Fruit fly (Drosophila melanogaster) whole organism, prepupa: ENCODE data around the gene tyn.

Experiments used
- CG3919 ChIP-seq: fragments of 200-800 bp; sonication (Bioruptor generic); optimal IDR thresholded peaks from 3 replicates; lab custom pipeline; 2016; ENCODE audit warnings: missing biosample characterization, missing genetic modification characterization
- Smox ChIP-seq: fragments of 200-800 bp; sonication (Bioruptor generic); optimal IDR thresholded peaks from 3 replicates; lab custom pipeline; 2016; ENCODE audit warnings: missing biosample characterization, missing genetic modification characterization

dm6 chrX:145081-145480 lies 5.0 kb downstream of the tyn start:
- no peak for TF ChIP-seq Smox (GFP tag; lab: Kevin White, UChicago)
- no peak for TF ChIP-seq CG3919 (GFP tag; lab: Kevin White, UChicago)
